Worm (Caenorhabditis elegans) whole organism, L3 larva: ENCODE results near the gene C01G12.16.

Experiments
- R02D3.7 ChIP-seq: fragments of 150-350 bp; optimal IDR thresholded peaks from 2 replicates; lab custom pipeline; 2014; ENCODE audit warnings: missing biosample characterization, missing genetic modification characterization
- ZK546.5 ChIP-seq: sonication (generic microtip); optimal IDR thresholded peaks from 2 replicates; lab custom pipeline; 2017; ENCODE audit warnings: missing biosample characterization, missing genetic modification characterization
- aly-2 ChIP-seq: fragments of 150-350 bp; optimal IDR thresholded peaks from 2 replicates; lab custom pipeline; 2014; ENCODE audit warnings: missing biosample characterization, missing genetic modification characterization
- ama-1 ChIP-seq: fragments of 150-350 bp; optimal IDR thresholded peaks from 2 replicates; lab custom pipeline; 2018
- ceh-16 ChIP-seq: sonication (generic microtip); optimal IDR thresholded peaks from 2 replicates; lab custom pipeline; 2017; ENCODE audit warnings: missing biosample characterization, missing genetic modification characterization
- ceh-28 ChIP-seq: fragments of 150-350 bp; optimal IDR thresholded peaks from 2 replicates; lab custom pipeline; 2014; ENCODE audit warnings: missing biosample characterization, missing genetic modification reagents, missing genetic modification characterization
- ceh-82 ChIP-seq: fragments of 150-350 bp; optimal IDR thresholded peaks from 2 replicates; lab custom pipeline; 2014; ENCODE audit warnings: missing biosample characterization, missing genetic modification characterization
- ceh-9 ChIP-seq: sonication (generic microtip); optimal IDR thresholded peaks from 2 replicates; lab custom pipeline; 2018; ENCODE audit warnings: missing biosample characterization, missing genetic modification characterization
- daf-12 ChIP-seq: fragments of 150-350 bp; optimal IDR thresholded peaks from 2 replicates; lab custom pipeline; 2014; ENCODE audit warnings: missing biosample characterization, missing genetic modification reagents, missing genetic modification characterization
- egl-27 ChIP-seq: sonication (generic microtip); optimal IDR thresholded peaks from 4 replicates; lab custom pipeline; 2017; ENCODE audit warnings: missing biosample characterization, missing genetic modification reagents, missing genetic modification characterization
- egl-5 ChIP-seq: fragments of 150-350 bp; optimal IDR thresholded peaks from 2 replicates; lab custom pipeline; 2017; ENCODE audit warnings: missing biosample characterization, missing genetic modification reagents, missing genetic modification characterization, inconsistent platforms
- elt-1 ChIP-seq: fragments of 150-350 bp; optimal IDR thresholded peaks from 2 replicates; lab custom pipeline; 2014; ENCODE audit warnings: missing biosample characterization, missing genetic modification characterization
- elt-2 ChIP-seq: sonication (generic microtip); optimal IDR thresholded peaks from 2 replicates; lab custom pipeline; 2016; ENCODE audit warnings: missing genetic modification reagents, mild to moderate bottlenecking, missing genetic modification characterization, missing compliant biosample characterization
- elt-3 ChIP-seq, 3 experiments: fragments of 150-350 bp in 1 of 3; sonication (generic microtip) in 2 of 3; optimal IDR thresholded peaks; 2 replicates in 2 of 3; 4 replicates in 1 of 3; lab custom pipeline; 2014 to 2017; ENCODE audit warnings: missing biosample characterization in 3 of 3, missing genetic modification characterization in 3 of 3
- eor-1 ChIP-seq, 2 experiments: fragments of 150-350 bp; optimal IDR thresholded peaks; 2 replicates each; lab custom pipeline; 2014 to 2018; ENCODE audit warnings: missing biosample characterization in 2 of 2, missing genetic modification characterization in 2 of 2
- fkh-10 ChIP-seq: sonication (generic microtip); optimal IDR thresholded peaks from 2 replicates; lab custom pipeline; 2017; ENCODE audit warnings: missing biosample characterization, missing genetic modification reagents, missing genetic modification characterization
- fkh-2 ChIP-seq: fragments of 150-350 bp; optimal IDR thresholded peaks from 2 replicates; lab custom pipeline; 2014; ENCODE audit warnings: missing biosample characterization, missing genetic modification reagents, missing genetic modification characterization
- fos-1 ChIP-seq: fragments of 150-350 bp; optimal IDR thresholded peaks from 2 replicates; lab custom pipeline; 2014; ENCODE audit warnings: missing biosample characterization, missing genetic modification characterization
- hmg-11 ChIP-seq: sonication (generic microtip); optimal IDR thresholded peaks from 2 replicates; lab custom pipeline; 2016; ENCODE audit warnings: missing genetic modification characterization, missing compliant biosample characterization
- jun-1 ChIP-seq: fragments of 150-350 bp; optimal IDR thresholded peaks from 2 replicates; lab custom pipeline; 2014; ENCODE audit warnings: missing biosample characterization, missing genetic modification reagents, missing genetic modification characterization
- lin-15B ChIP-seq: fragments of 150-350 bp; optimal IDR thresholded peaks from 2 replicates; lab custom pipeline; 2014; ENCODE audit warnings: missing biosample characterization, missing genetic modification characterization
- lin-39 ChIP-seq: fragments of 150-350 bp; optimal IDR thresholded peaks from 2 replicates; lab custom pipeline; 2018; ENCODE audit warnings: missing biosample characterization, missing genetic modification reagents, missing genetic modification characterization
- lsy-12 ChIP-seq: sonication (generic microtip); optimal IDR thresholded peaks from 2 replicates; lab custom pipeline; 2016; ENCODE audit warnings: mild to moderate bottlenecking, missing genetic modification characterization, missing compliant biosample characterization
- mdl-1 ChIP-seq: fragments of 150-350 bp; optimal IDR thresholded peaks from 2 replicates; lab custom pipeline; 2014; ENCODE audit warnings: missing biosample characterization, missing genetic modification characterization
- mml-1 ChIP-seq: fragments of 150-350 bp; sonication (generic microtip); optimal IDR thresholded peaks from 3 replicates; lab custom pipeline; 2014; ENCODE audit warnings: missing biosample characterization, missing genetic modification characterization
- nfya-1 ChIP-seq: sonication (generic microtip); optimal IDR thresholded peaks from 2 replicates; lab custom pipeline; 2017; ENCODE audit warnings: missing genetic modification characterization, mild to moderate bottlenecking, missing compliant biosample characterization, antibody characterized with exemption, moderate library complexity; ENCODE audit not compliant: insufficient read depth
- nhr-11 ChIP-seq: fragments of 150-350 bp; optimal IDR thresholded peaks from 2 replicates; lab custom pipeline; 2014; ENCODE audit warnings: missing biosample characterization, missing genetic modification characterization
- nhr-12 ChIP-seq: fragments of 150-350 bp; optimal IDR thresholded peaks from 2 replicates; lab custom pipeline; 2014; ENCODE audit warnings: missing biosample characterization, missing genetic modification characterization
- nhr-23 ChIP-seq: fragments of 150-350 bp; optimal IDR thresholded peaks from 2 replicates; lab custom pipeline; 2014; ENCODE audit warnings: missing biosample characterization, missing genetic modification reagents, missing genetic modification characterization
- nhr-237 ChIP-seq: fragments of 150-350 bp; optimal IDR thresholded peaks from 2 replicates; lab custom pipeline; 2014; ENCODE audit warnings: missing biosample characterization, missing genetic modification characterization
- nhr-25 ChIP-seq: sonication (generic microtip); optimal IDR thresholded peaks from 2 replicates; lab custom pipeline; 2017; ENCODE audit warnings: missing biosample characterization, missing genetic modification characterization
- nhr-28 ChIP-seq: fragments of 150-350 bp; optimal IDR thresholded peaks from 2 replicates; lab custom pipeline; 2014; ENCODE audit warnings: missing biosample characterization, missing genetic modification characterization
- nhr-43 ChIP-seq: sonication (generic microtip); optimal IDR thresholded peaks from 2 replicates; lab custom pipeline; 2016; ENCODE audit warnings: mild to moderate bottlenecking, missing genetic modification characterization, missing compliant biosample characterization; ENCODE audit not compliant: poor library complexity, severe bottlenecking
- nhr-67 ChIP-seq: fragments of 150-350 bp; optimal IDR thresholded peaks from 2 replicates; lab custom pipeline; 2014; ENCODE audit warnings: missing biosample characterization, missing genetic modification characterization
- nhr-76 ChIP-seq: fragments of 150-350 bp; sonication (generic microtip); optimal IDR thresholded peaks from 5 replicates; lab custom pipeline; 2014; ENCODE audit warnings: missing biosample characterization, missing genetic modification characterization
- nhr-77 ChIP-seq: fragments of 150-350 bp; optimal IDR thresholded peaks from 2 replicates; lab custom pipeline; 2014; ENCODE audit warnings: missing biosample characterization, missing genetic modification characterization
- pha-4 ChIP-seq: fragments of 150-350 bp; optimal IDR thresholded peaks from 2 replicates; lab custom pipeline; 2014; ENCODE audit warnings: missing biosample characterization, missing genetic modification reagents, missing genetic modification characterization
- pqm-1 ChIP-seq: fragments of 150-350 bp; optimal IDR thresholded peaks from 2 replicates; lab custom pipeline; 2017; ENCODE audit warnings: missing biosample characterization, missing genetic modification characterization, inconsistent platforms
- sea-2 ChIP-seq: fragments of 150-350 bp; sonication (generic microtip); optimal IDR thresholded peaks from 4 replicates; lab custom pipeline; 2014; ENCODE audit warnings: missing biosample characterization, missing genetic modification reagents, missing genetic modification characterization
- skn-1 ChIP-seq: fragments of 150-350 bp; optimal IDR thresholded peaks from 2 replicates; lab custom pipeline; 2014; ENCODE audit warnings: missing biosample characterization, missing genetic modification characterization
- snpc-4 ChIP-seq: fragments of 150-350 bp; optimal IDR thresholded peaks from 2 replicates; lab custom pipeline; 2014; ENCODE audit warnings: missing biosample characterization, missing genetic modification characterization
- tbx-2 ChIP-seq: sonication (generic microtip); optimal IDR thresholded peaks from 2 replicates; lab custom pipeline; 2016; ENCODE audit warnings: mild to moderate bottlenecking, missing genetic modification characterization, missing compliant biosample characterization
- unc-39 ChIP-seq: sonication (generic microtip); optimal IDR thresholded peaks from 4 replicates; lab custom pipeline; 2017; ENCODE audit warnings: missing biosample characterization, missing genetic modification characterization
- unc-62 ChIP-seq: fragments of 150-350 bp; sonication (generic microtip); optimal IDR thresholded peaks from 4 replicates; lab custom pipeline; 2014; ENCODE audit warnings: missing biosample characterization, missing genetic modification reagents, missing genetic modification characterization
- zag-1 ChIP-seq: fragments of 150-350 bp; optimal IDR thresholded peaks from 2 replicates; lab custom pipeline; 2014; ENCODE audit warnings: missing biosample characterization, missing genetic modification characterization
- ztf-11 ChIP-seq: fragments of 150-350 bp; optimal IDR thresholded peaks from 2 replicates; lab custom pipeline; 2014; ENCODE audit warnings: missing biosample characterization, missing genetic modification characterization
- ztf-4 ChIP-seq: fragments of 150-350 bp; optimal IDR thresholded peaks from 2 replicates; lab custom pipeline; 2014; ENCODE audit warnings: missing biosample characterization, missing genetic modification characterization

Gene C01G12.16

ce11 chrIII:4191091-4191638, 30.1 kb downstream of the C01G12.16 start, which contains the start of gene dnj-16 (continued):
- TF ChIP-seq ztf-11 (tag; lab: Kevin White, UChicago) (no peak), nhr-76 (tag; lab: Kevin White, UChicago) (no peak), nhr-11 (tag; lab: Kevin White, UChicago) (no peak)

- TF ChIP-seq ztf-11 (tag; lab: Kevin White, UChicago), result no peak
- no peak for TF ChIP-seq nhr-76 (tag; lab: Kevin White, UChicago)
- peak; percentile 94 for TF ChIP-seq nhr-25 (tag; lab: Kevin White, UChicago)
- TF ChIP-seq ceh-16 (tag; lab: Kevin White, UChicago), result no peak
- TF ChIP-seq snpc-4 (tag; lab: Kevin White, UChicago), result peak; percentile 76
- no peak for TF ChIP-seq ztf-4 (tag; lab: Kevin White, UChicago)
- TF ChIP-seq eor-1 (tag; optimal IDR thresholded peaks at IDR 0.05; lab: Kevin White, UChicago), result no peak
- TF ChIP-seq mdl-1 (tag; lab: Kevin White, UChicago), result peak; percentile 55
- peak; percentile 45 for TF ChIP-seq ceh-82 (tag; lab: Kevin White, UChicago)
- TF ChIP-seq nhr-12, result no peak
- peak; percentile 96 for TF ChIP-seq jun-1 (tag; lab: Kevin White, UChicago)
- no peak for TF ChIP-seq nhr-77
- no peak for TF ChIP-seq unc-39
- TF ChIP-seq egl-5, result peak; percentile 90
- TF ChIP-seq ZK546.5 (tag; lab: Kevin White, UChicago), result no peak
- TF ChIP-seq tbx-2, result peak; percentile 16
- TF ChIP-seq pha-4, result peak; percentile 95
- TF ChIP-seq pqm-1 (tag; lab: Kevin White, UChicago), result peak; percentile 97
- TF ChIP-seq ama-1, result peak; percentile 88
- TF ChIP-seq fkh-10 (GFP tag; lab: Kevin White, UChicago), result peak; percentile 66
- no peak for TF ChIP-seq nhr-28 (tag; lab: Kevin White, UChicago)
- TF ChIP-seq nhr-23 (tag; lab: Kevin White, UChicago), result peak; percentile 89
- peak; percentile 98 for TF ChIP-seq elt-2
- TF ChIP-seq nhr-67 (tag; lab: Kevin White, UChicago), result no peak
- TF ChIP-seq elt-1 (tag; lab: Kevin White, UChicago), result no peak
- TF ChIP-seq zag-1 (tag; lab: Kevin White, UChicago), result no peak
- peak; percentile 88 for TF ChIP-seq skn-1 (tag; lab: Kevin White, UChicago)
- peak; percentile 85 for TF ChIP-seq fos-1 (tag; lab: Kevin White, UChicago)
- no peak for TF ChIP-seq aly-2
- no peak for TF ChIP-seq daf-12 (tag; lab: Kevin White, UChicago)
- TF ChIP-seq nhr-237 (tag; lab: Kevin White, UChicago), result no peak
- TF ChIP-seq R02D3.7 (tag; lab: Kevin White, UChicago), result peak; percentile 64
- peak; percentile 94 for TF ChIP-seq nfya-1 (tag; lab: Kevin White, UChicago)
- TF ChIP-seq unc-62 (GFP tag; lab: Kevin White, UChicago), result peak; percentile 30
- peak; percentile 75 for TF ChIP-seq sea-2 (GFP tag; lab: Kevin White, UChicago)
- TF ChIP-seq nhr-43 (tag; lab: Kevin White, UChicago), result peak; percentile 39
- peak; percentile 75 for TF ChIP-seq ceh-28 (tag; lab: Kevin White, UChicago)
- no peak for TF ChIP-seq mml-1 (tag; lab: Kevin White, UChicago)
- peak; percentile 81 for TF ChIP-seq lsy-12 (tag; lab: Kevin White, UChicago)
- peak; percentile 86 for TF ChIP-seq egl-27 (tag; lab: Kevin White, UChicago)
- no peak for TF ChIP-seq ceh-9
- TF ChIP-seq fkh-2 (tag; lab: Kevin White, UChicago), result no peak
- peak in 2 of 3 experiments; percentile 35 to 41 for TF ChIP-seq elt-3 (tag; optimal IDR thresholded peaks at IDR 0.05; lab: Kevin White, UChicago)
- peak; percentile 94 for TF ChIP-seq lin-39
- TF ChIP-seq nhr-11 (tag; lab: Kevin White, UChicago), result peak; percentile 73
- peak; percentile 80 for TF ChIP-seq hmg-11 (tag; lab: Kevin White, UChicago)
- peak; percentile 84 for TF ChIP-seq lin-15B (tag; lab: Kevin White, UChicago)
- TF ChIP-seq, all 47 proteins: peak for 28
These were observed 32.6 kb downstream of the C01G12.16 start, which contains the start of gene xbp-1 for ce11 chrIII:4193659-4194103. Gene xbp-1 (plus strand): TSS chrIII:4193809.
